Fruit fly (Drosophila melanogaster) whole organism: ENCODE results near the gene CG15353.

ENCODE experiments used
- CG8478 ChIP-seq: fragments of >200 bp; optimal IDR thresholded peaks from 2 replicates; lab custom pipeline; 2018; ENCODE audit warnings: inconsistent platforms
- Dll ChIP-seq: fragments of >200 bp; optimal IDR thresholded peaks from 2 replicates; lab custom pipeline; 2017
- EcR ChIP-seq, 2 experiments: fragments of >200 bp; optimal IDR thresholded peaks; 2 replicates each; lab custom pipeline; 2017; ENCODE audit warnings: missing biosample characterization in 2 of 2, missing genetic modification characterization in 2 of 2, missing genetic modification reagents in 2 of 2
- pan ChIP-seq: fragments of >200 bp; optimal IDR thresholded peaks from 2 replicates; lab custom pipeline; 2017
- psq ChIP-seq: fragments of >200 bp; optimal IDR thresholded peaks from 2 replicates; lab custom pipeline; 2017
- usp ChIP-seq: fragments of >200 bp; optimal IDR thresholded peaks from 2 replicates; lab custom pipeline; 2017; ENCODE audit warnings: missing biosample characterization, missing genetic modification characterization, mixed read lengths

CG15353 gene

DNA sequence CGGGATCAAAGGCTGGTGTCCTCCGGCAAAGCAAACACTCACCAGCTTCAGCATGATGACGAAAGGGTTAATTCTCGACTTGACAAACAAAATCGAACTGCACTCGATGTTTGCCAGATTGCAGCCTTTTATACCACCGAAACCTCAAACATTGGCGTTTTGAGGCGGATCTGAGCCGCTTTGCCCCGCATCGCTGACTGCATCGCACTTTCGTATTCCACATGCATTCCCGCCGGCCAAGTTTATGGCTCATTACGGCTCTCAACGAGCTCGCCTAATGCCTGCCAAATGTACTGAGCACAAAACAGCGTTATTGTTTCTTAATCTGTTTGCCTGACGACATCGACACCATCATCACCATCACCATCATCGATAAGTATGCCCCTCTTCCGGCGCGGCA is at the start of gene CG15353:
TSS of gene CG15353 (minus strand) at position 101 of the 400 bp plus-strand sequence.
- no peak for TF ChIP-seq Dll (lab: Kevin White, UChicago)
- TF ChIP-seq CG8478 = no peak
- no peak for TF ChIP-seq pan (lab: Kevin White, UChicago)
- TF ChIP-seq psq = no peak
- no peak for TF ChIP-seq usp (GFP tag; lab: Kevin White, UChicago)
- TF ChIP-seq EcR (GFP tag; optimal IDR thresholded peaks at IDR 0.05; lab: Kevin White, UChicago) = no peak

DNA sequence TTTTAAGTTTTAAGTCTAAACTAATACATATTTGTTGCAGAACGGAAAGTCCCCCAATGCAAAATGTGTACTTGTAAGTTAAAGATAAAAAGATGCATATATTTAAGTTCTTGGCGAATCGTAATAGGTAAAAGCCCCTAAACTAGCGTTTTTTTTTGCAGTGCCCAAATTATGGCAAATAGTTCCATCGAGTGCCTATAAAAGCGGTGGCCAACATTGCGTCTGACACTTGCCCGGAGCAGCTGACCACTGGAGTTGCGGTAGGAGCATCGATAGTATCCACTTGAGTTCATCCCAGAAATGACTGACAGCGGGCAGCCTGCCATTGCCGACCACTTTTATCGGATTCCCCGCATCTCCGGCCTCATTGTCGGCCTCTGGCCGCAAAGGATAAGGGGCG is 47.3 kb upstream of the CG15353 start, which contains the start of gene Or22c:
TSS of gene Or22c (plus strand) at position 301 of the 400 bp plus-strand sequence.
- TF ChIP-seq psq (no peak), usp (GFP tag; lab: Kevin White, UChicago) (no peak), Dll (lab: Kevin White, UChicago) (no peak), pan (lab: Kevin White, UChicago) (no peak), EcR (GFP tag; optimal IDR thresholded peaks at IDR 0.05; lab: Kevin White, UChicago) (no peak), CG8478 (no peak)

DNA sequence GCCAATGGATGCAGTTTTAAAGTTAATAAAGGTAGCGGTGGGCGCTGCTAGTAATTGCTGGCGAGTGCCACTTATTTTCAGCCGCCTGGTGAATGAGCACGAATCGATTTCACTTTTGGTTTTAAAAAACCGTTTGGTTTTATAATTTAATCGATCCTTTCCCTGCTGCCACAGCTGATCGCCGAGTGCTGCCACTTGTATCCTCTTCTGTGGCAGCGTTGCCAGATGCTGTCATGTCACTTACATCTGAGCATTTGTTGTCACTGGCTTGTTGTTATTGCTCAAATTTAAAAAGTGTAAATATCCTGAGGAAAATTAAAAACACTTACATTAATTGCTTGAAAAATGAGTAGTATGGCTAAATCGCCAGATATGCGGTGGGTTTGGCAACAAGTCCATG is 38.3 kb upstream of the CG15353 start, which contains the start of gene Kebab:
TSS of gene Kebab (plus strand) at position 230 of the 400 bp plus-strand sequence.
- TF ChIP-seq pan (lab: Kevin White, UChicago) (no peak), CG8478 (no peak), usp (GFP tag; lab: Kevin White, UChicago) (no peak), EcR (GFP tag; optimal IDR thresholded peaks at IDR 0.05; lab: Kevin White, UChicago) (no peak), Dll (lab: Kevin White, UChicago) (no peak), psq (no peak)

DNA sequence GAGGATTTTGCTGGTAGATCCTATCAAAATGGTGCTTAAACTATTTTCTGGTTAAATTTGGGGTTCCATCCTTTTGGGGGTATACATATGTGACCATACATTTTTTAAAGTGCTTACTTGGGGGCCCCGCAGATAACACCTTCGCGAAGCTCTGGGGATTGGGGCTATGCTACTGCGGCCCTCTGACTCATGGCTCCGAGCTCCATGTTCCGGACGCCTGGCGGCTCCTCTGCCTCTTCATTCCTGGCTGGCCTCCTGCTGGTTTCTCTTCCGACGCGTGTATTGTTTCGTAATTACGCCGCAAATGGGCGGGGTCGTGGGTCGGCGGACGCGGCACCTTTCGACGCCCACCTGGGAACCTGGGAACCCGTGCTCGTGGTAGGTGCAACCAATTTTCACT is 37.8 kb upstream of the CG15353 start:
- TF ChIP-seq EcR (GFP tag; optimal IDR thresholded peaks at IDR 0.05; lab: Kevin White, UChicago) = no peak
- no peak for TF ChIP-seq usp (GFP tag; lab: Kevin White, UChicago)
- TF ChIP-seq psq = no peak
- no peak for TF ChIP-seq Dll (lab: Kevin White, UChicago)
- TF ChIP-seq pan (lab: Kevin White, UChicago) = no peak
- no peak for TF ChIP-seq CG8478

DNA sequence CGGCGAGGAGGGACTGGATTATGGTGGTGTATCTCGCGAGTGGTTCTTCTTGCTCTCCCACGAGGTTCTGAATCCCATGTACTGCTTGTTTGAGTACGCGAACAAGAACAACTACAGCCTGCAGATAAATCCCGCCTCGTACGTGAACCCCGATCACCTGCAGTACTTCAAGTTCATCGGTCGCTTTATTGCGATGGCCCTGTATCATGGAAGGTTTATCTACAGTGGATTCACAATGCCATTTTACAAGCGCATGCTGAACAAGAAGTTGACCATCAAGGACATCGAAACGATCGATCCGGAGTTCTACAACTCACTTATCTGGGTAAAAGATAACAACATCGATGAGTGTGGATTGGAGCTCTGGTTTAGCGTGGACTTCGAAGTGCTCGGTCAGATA is 35.1 kb upstream of the CG15353 start:
- no peak for TF ChIP-seq CG8478
- no peak for TF ChIP-seq pan (lab: Kevin White, UChicago)
- TF ChIP-seq EcR (GFP tag; optimal IDR thresholded peaks at IDR 0.05; lab: Kevin White, UChicago) = no peak

DNA sequence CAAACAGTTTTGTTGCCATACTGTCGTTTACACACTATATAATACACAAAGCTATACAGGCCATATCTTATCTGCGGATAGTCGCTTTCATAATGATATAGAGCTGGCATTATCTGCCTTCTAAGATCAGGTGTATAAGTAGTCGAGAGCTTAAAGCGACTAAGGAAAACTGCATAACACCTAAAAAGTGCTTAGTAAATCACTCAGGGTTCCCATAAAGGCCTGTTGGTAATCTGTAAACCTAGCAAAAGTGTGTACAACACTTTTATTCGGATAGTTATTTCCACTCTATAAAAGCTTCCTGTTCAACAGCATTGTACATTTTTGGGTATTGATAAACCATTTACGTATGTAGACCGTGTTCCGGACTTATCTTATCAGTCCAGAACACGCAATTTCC is 32.5 kb upstream of the CG15353 start:
- no peak for TF ChIP-seq psq
- no peak for TF ChIP-seq Dll (lab: Kevin White, UChicago)
- no peak for TF ChIP-seq usp (GFP tag; lab: Kevin White, UChicago)
- TF ChIP-seq pan (lab: Kevin White, UChicago) = no peak

DNA sequence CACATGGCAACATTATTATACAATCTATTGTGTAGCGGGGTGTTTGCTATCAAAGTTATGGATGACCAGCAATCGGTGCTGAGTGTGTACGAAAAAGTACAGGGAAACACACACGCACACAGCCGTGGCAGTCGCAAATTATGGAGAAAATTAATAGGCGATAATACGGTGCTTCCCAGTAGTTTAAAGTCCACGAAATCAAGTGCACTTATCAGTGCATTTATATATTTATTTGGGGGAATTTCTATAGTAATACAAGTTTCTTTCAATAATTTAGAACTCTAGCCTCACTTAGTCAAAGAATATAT is 31.9 kb upstream of the CG15353 start:
- TF ChIP-seq CG8478 (no peak), Dll (lab: Kevin White, UChicago) (no peak), usp (GFP tag; lab: Kevin White, UChicago) (no peak), psq (no peak), pan (lab: Kevin White, UChicago) (no peak), EcR (GFP tag; optimal IDR thresholded peaks at IDR 0.05; lab: Kevin White, UChicago) (no peak)

DNA sequence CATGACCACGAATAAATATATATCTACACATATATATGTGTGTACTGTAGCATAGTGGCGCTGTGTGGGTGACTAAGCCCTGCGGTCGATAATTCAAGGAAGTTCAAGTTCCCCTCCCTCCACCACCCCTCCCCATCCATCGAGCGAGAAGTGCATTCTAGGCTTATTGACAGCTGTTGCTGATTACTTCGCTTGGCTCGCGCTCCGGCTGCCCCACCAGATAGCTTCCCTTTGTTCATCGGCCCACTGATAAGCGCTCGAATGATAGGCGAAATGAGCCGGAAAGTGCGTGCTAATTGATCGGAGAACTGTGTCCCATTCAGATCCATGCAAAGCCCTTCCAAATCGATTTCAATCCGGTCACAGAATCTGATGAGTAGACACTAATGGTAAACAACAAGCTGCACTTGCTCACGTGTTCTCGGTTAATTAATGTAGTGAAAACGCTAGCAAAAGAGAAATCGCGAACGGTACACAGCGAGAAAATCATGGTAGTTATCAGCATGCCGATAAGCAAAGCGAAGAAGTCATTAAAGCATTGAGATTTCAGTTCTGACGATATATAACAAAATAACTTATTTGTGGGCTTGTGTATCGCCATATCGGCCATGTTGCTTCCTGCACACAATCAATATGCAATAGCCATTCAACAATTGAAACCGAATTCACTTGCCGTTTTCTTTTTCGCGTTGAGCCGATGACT is 31.4 kb upstream of the CG15353 start:
- TF ChIP-seq psq (no peak), usp (GFP tag; lab: Kevin White, UChicago) (no peak), pan (lab: Kevin White, UChicago) (no peak), Dll (lab: Kevin White, UChicago) (no peak), EcR (GFP tag; optimal IDR thresholded peaks at IDR 0.05; lab: Kevin White, UChicago) (no peak), CG8478 (no peak)

DNA sequence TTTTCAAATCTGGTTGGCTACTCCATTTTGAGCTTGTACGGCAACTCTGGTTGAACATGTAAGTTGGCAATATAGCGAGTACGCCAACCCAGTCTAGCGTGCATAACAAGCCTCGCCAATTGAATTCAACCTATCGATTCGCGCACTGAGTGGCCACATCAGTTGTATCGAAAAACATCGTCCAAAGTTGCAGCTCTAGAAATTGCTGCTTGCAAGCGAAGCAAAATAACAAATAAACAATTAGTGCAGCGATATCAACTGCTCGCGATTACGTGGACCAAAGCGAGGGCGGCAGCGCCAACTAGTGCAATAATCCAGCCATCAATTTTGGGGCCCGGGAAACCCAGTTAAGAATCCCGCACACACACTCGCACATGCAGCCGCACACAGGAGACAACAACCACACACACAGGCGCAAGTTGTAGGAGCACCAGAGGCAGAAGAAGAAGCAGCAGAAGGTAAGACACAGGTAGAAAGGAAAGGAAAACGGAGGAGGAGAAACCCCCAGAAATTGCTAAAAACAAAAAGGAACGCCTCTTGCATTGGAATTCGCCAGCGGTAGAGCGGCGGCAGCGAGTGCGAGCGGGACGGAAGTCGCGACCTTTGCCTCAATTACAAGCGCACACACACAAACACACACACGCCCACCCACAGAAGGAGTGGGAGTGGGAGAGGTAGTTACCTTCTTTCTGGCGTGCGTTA is 30.7 kb upstream of the CG15353 start:
- TF ChIP-seq EcR (GFP tag; optimal IDR thresholded peaks at IDR 0.05; lab: Kevin White, UChicago) (no peak), CG8478 (peak; percentile 49)

DNA sequence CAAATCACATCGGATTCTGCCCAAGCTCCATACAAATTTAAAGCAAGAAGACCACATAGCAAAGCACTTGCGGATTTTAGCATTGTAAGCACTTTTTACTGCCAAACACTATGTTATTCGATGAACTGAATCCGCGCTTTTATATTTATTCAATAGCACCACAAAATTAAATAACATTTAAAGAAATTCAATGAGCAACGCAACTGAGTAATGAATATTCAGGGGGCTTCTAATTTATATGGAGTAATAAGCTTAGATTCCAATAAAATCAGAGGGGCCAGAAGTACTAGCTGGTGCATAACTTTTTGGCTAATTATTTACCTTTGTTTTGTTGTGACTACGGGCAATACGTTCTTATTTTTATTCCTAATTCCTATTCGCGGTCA is 30.2 kb upstream of the CG15353 start, which contains the start of gene lectin-22C:
TSS of gene lectin-22C (minus strand) at position 101 of the 386 bp plus-strand sequence.
- TF ChIP-seq pan (lab: Kevin White, UChicago) (no peak), EcR (GFP tag; optimal IDR thresholded peaks at IDR 0.05; lab: Kevin White, UChicago) (no peak), psq (no peak), Dll (lab: Kevin White, UChicago) (no peak), CG8478 (no peak), usp (GFP tag; lab: Kevin White, UChicago) (no peak)

DNA sequence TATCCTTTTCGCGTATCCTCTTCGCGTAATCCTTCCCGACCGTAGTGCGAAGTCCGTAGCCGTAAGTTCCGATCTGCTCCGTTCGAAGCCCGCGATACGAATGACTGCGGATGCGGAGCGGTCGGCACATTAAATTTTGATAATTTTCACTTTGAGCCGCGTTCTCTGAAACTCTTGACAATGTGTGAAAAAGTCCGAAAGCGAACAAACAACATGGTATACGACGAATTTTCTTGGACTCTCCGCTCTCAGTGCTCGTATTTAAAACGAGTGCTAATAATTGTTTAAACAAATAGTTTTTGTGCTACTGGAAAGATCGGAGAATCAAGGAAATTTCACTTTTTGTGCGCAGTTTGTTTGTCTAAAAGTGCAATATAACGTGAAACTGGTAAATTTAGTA is 28.9 kb upstream of the CG15353 start, which contains the start of gene CG42296:
TSS of gene CG42296 (minus strand) at position 101 of the 400 bp plus-strand sequence.
- TF ChIP-seq CG8478 (no peak), psq (no peak), usp (GFP tag; lab: Kevin White, UChicago) (no peak)

DNA sequence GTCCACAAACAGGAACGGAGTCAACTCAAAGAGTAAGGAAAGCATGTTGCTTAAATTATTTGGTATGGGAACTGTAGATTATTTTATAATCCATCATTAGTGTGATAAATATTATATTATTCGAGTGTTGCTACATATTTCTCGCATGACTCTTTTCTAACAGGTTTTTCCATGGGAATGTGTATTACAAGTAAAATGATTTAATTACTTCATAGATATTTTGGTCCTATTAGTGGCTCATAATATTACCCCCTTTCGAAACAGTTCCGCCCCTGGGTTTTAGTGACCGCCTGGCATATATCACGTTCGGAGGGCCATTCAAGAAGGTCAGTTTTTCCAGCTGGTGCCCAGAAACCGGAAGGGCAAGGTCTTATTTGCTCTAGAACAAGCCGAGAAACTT is 25.1 kb upstream of the CG15353 start:
- no peak for TF ChIP-seq EcR (GFP tag; optimal IDR thresholded peaks at IDR 0.05; lab: Kevin White, UChicago)
- no peak for TF ChIP-seq pan (lab: Kevin White, UChicago)

DNA sequence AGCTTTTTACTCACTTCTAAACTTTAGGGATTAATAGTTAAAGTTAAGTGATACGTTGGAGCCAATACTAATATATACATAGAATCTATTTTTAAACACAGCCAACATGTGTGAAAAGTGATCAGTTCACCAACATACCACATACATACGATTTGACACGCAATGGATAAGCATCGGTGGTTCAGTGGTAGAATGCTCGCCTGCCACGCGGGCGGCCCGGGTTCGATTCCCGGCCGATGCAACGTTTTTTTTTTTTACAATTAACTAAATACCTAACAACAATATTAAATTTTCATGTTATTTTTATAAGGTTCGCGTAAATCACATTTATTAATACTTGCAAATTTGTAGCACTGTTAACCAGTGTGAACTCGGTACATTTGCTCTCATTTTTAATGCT is 24.5 kb upstream of the CG15353 start:
- no peak for TF ChIP-seq EcR (GFP tag; optimal IDR thresholded peaks at IDR 0.05; lab: Kevin White, UChicago)
